Worm (Caenorhabditis elegans): Measurements from ENCODE around the gene mcp-1.
A peak's percentile ranks its signal among the peaks of the same experiment; 100 is the strongest.

mcp-1 gene

DNA sequence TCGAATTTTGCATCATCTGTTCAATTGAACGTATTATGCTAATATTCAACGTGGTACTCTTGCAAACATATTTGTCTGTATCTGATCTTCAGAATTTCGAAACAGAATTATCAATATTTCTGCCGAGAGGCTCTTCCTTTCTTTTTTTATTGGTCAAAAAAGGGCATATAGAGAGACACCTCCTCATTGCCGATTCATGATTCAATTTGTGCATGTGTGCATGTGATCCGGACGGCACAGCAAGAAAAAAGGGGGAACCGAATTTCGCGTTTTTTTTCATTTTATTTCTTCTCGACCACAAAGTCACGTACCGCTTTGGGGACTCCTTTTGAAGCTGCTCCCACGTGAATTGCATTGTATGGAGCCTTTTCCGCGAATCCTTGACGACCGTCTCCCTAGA lies at the start of gene mcp-1:
Gene mcp-1 (plus strand): TSS at position 292 of the 400 bp plus-strand sequence.
- TF ChIP-seq cebp-2 (GFP tag; IDR thresholded peaks at IDR 0.05) (0 out of 2 replicates have a peak, but pooled peaks have one; percentile 16), unc-62 (GFP tag; optimal IDR thresholded peaks at IDR 0.05) (no peak)

- no peak for TF ChIP-seq Y53G8AR.9 (GFP tag; conservative IDR thresholded peaks at IDR 0.05)
- no peak for TF ChIP-seq him-1 (tag; optimal IDR thresholded peaks at IDR 0.05)
- TF ChIP-seq unc-62 (GFP tag; optimal IDR thresholded peaks at IDR 0.05) = no peak
- TF ChIP-seq ztf-22 (GFP tag; optimal IDR thresholded peaks at IDR 0.05) = no peak
- no peak for TF ChIP-seq F49E8.2 (tag; optimal IDR thresholded peaks at IDR 0.05; ENCODE audit: insufficient read depth)
- TF ChIP-seq F33H1.4 (GFP tag; IDR thresholded peaks at IDR 0.05) = no peak
- TF ChIP-seq ceh-79 (tag; optimal IDR thresholded peaks at IDR 0.05) = no peak
- TF ChIP-seq ztf-25 (GFP tag; IDR thresholded peaks at IDR 0.05) = no peak
- no peak for TF ChIP-seq ZK185.1 (tag; optimal IDR thresholded peaks at IDR 0.05; ENCODE audit: poor library complexity, severe bottlenecking)
- TF ChIP-seq chd-7 (tag; optimal IDR thresholded peaks at IDR 0.05) = no peak
- no peak for TF ChIP-seq F55B11.4 (tag; optimal IDR thresholded peaks at IDR 0.05; ENCODE audit: borderline replicate concordance, insufficient read depth)
- no peak for TF ChIP-seq dox-1 (GFP tag; IDR thresholded peaks at IDR 0.05)
- no peak for TF ChIP-seq nhr-90 (tag; optimal IDR thresholded peaks at IDR 0.05)
- no peak for TF ChIP-seq D2030.7 (GFP tag; IDR thresholded peaks at IDR 0.05)
- no peak for TF ChIP-seq nfya-1 (tag; optimal IDR thresholded peaks at IDR 0.05; ENCODE audit: borderline replicate concordance, insufficient read depth)
- no peak for TF ChIP-seq hmg-20 (GFP tag; IDR thresholded peaks at IDR 0.05)
- TF ChIP-seq ztf-6 (GFP tag; IDR thresholded peaks at IDR 0.05) = no peak
- TF ChIP-seq mes-4 (tag; optimal IDR thresholded peaks at IDR 0.05) = no peak
Measured at ce11 chrV:5912426-5912825, 49.2 kb upstream of the mcp-1 start, which contains the start of gene C04E6.13. Gene C04E6.13, plus strand, starts transcription at chrV:5912726.

DNA sequence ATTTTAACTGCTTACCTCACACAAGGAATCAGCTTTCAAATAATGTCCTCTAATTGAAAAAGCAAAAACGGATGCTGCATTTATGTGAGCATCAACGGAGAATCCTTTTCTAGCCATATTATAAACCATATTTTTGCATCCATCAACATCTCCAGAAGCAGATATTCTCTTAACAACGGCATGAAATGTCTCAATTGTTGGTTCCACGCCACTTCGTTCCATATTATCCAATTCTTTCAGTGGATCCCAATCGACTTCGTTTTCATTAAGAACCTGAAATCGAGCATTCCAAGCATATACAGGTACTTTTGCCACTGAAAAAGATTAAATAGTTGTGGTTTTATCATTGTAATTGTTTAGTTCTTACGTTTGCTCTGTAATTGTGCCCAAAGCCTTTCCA lies 44.7 kb upstream of the mcp-1 start:
- TF ChIP-seq F49E8.2 (tag; optimal IDR thresholded peaks at IDR 0.05; ENCODE audit: insufficient read depth) (no peak), tbx-9 (tag; optimal IDR thresholded peaks at IDR 0.05; ENCODE audit: borderline replicate concordance) (no peak), akir-1 (GFP tag; optimal IDR thresholded peaks at IDR 0.05) (no peak), bed-2 (GFP tag; IDR thresholded peaks at IDR 0.05) (no peak), mel-28 (tag; optimal IDR thresholded peaks at IDR 0.05; ENCODE audit: borderline replicate concordance) (no peak), efl-1 (GFP tag; optimal IDR thresholded peaks at IDR 0.05) (no peak), madf-6 (GFP tag; IDR thresholded peaks at IDR 0.05) (no peak), C17E4.6 (GFP tag; IDR thresholded peaks at IDR 0.05) (no peak), ceh-79 (tag; optimal IDR thresholded peaks at IDR 0.05) (no peak), ceh-40 (GFP tag; IDR thresholded peaks at IDR 0.05) (no peak), F37B4.10 (GFP tag; IDR thresholded peaks at IDR 0.05) (no peak), T07F8.4 (tag; optimal IDR thresholded peaks at IDR 0.05) (no peak), nhr-120 (GFP tag; IDR thresholded peaks at IDR 0.05) (no peak), ztf-6 (GFP tag; IDR thresholded peaks at IDR 0.05) (no peak), snpc-4 (GFP tag; optimal IDR thresholded peaks at IDR 0.05) (no peak), snpc-4 (tag; optimal IDR thresholded peaks at IDR 0.05) (no peak), aptf-3 (GFP tag; IDR thresholded peaks at IDR 0.05) (no peak)

DNA sequence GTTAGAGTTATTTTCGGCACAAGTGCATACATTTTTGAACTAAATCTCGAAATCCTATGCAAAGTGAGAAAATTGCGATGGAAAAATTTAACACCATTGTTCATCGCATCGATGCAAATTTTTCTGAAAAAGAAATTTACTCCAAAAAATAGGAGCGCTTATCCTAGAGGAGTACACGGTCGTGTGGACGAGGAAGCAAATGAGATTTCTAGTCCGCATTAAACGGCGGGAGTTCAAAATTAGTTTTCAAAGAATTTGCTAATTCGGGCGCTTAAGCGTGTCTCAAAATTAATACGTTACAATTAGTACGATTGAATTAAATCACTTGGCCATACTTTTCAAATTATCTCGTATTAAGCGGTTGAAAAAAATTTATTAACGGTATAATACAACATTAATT lies 43.9 kb upstream of the mcp-1 start, which contains the start of gene lrpr-1:
Gene lrpr-1 (minus strand): TSS at position 185 of the 400 bp plus-strand sequence.
- TF ChIP-seq xnd-1 (tag; optimal IDR thresholded peaks at IDR 0.05) = peak; percentile 65
- peak; percentile 12 for TF ChIP-seq B0035.1 (tag; optimal IDR thresholded peaks at IDR 0.05)
- TF ChIP-seq hmg-20 (GFP tag; IDR thresholded peaks at IDR 0.05) = peak; percentile 53; the same call in 1 of the 2 replicates
- peak; percentile 28 for TF ChIP-seq ztf-18 (tag; optimal IDR thresholded peaks at IDR 0.05)
- TF ChIP-seq C17E4.6 (GFP tag; IDR thresholded peaks at IDR 0.05) = no peak
- TF ChIP-seq akir-1 (GFP tag; optimal IDR thresholded peaks at IDR 0.05) = no peak
- no peak for TF ChIP-seq T26A5.8 (tag; optimal IDR thresholded peaks at IDR 0.05)
- TF ChIP-seq lin-26 (GFP tag; IDR thresholded peaks at IDR 0.05) = no peak
- TF ChIP-seq ztf-25 (GFP tag; IDR thresholded peaks at IDR 0.05) = no peak
- TF ChIP-seq repo-1 (tag; optimal IDR thresholded peaks at IDR 0.05) = no peak
- TF ChIP-seq F22D6.2 (tag; optimal IDR thresholded peaks at IDR 0.05) = peak; percentile 48
- TF ChIP-seq pbrm-1 (GFP tag; IDR thresholded peaks at IDR 0.05) = 0 out of 2 replicates have a peak, but pooled peaks have one; percentile 44
- TF ChIP-seq lin-40 (tag; optimal IDR thresholded peaks at IDR 0.05) = no peak
- TF ChIP-seq aptf-2 (GFP tag; conservative IDR thresholded peaks at IDR 0.05) = peak; percentile 79
- no peak for TF ChIP-seq T07F8.4 (tag; optimal IDR thresholded peaks at IDR 0.05)
- no peak for TF ChIP-seq mes-4 (tag; optimal IDR thresholded peaks at IDR 0.05)
- TF ChIP-seq nhr-90 (tag; optimal IDR thresholded peaks at IDR 0.05) = no peak
- no peak for TF ChIP-seq B0336.3 (GFP tag; IDR thresholded peaks at IDR 0.05)
- no peak for TF ChIP-seq cebp-2 (GFP tag; IDR thresholded peaks at IDR 0.05)
- no peak for TF ChIP-seq nfya-1 (tag; optimal IDR thresholded peaks at IDR 0.05; ENCODE audit: borderline replicate concordance, insufficient read depth)

Measured in whole organism, young adult.